Worm (Caenorhabditis elegans) whole organism, L1 larva: ENCODE data around the gene F33C8.2.

Source experiments
- C16A3.4 ChIP-seq: fragments of 150-350 bp; optimal IDR thresholded peaks from 2 replicates; lab custom pipeline; 2014; ENCODE audit warnings: missing biosample characterization, missing genetic modification characterization
- elt-3 ChIP-seq, 6 experiments: fragments of 150-350 bp in 1 of 6; sonication (generic microtip); optimal IDR thresholded peaks; 2 replicates each; lab custom pipeline; 2017 to 2018; ENCODE audit warnings: missing biosample characterization in 6 of 6, missing genetic modification characterization in 6 of 6, inconsistent platforms in 1 of 6
- nhr-71 ChIP-seq: sonication (generic microtip); optimal IDR thresholded peaks from 2 replicates; lab custom pipeline; 2016; ENCODE audit warnings: mild to moderate bottlenecking, missing genetic modification characterization, moderate library complexity, missing compliant biosample characterization
- nhr-76 ChIP-seq: sonication (generic microtip); optimal IDR thresholded peaks from 2 replicates; lab custom pipeline; 2017; ENCODE audit warnings: missing biosample characterization, missing genetic modification characterization

DNA sequence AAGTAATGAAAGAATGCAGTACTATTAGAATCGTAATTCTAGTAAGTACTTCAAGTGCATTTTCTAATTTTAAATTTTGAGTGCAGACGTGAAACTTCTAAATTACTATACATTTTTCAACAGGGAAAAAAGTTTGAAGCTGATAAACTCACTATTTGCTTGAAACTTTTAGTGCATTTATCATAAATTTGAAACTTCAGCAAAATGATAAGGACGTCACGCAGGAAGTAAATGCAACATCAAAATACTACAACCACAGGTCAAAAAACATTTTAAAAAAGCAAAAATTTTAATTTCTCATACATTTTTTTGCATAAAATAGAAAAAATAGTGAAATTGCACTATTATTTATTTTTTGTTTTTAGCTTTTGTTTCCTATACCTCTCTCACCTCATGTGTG, 18.3 kb downstream of the F33C8.2 start:
- TF ChIP-seq C16A3.4 (tag; lab: Kevin White, UChicago) (no peak), elt-3 (tag; optimal IDR thresholded peaks at IDR 0.05; lab: Kevin White, UChicago) (no peak), nhr-71 (no peak), nhr-76 (tag; lab: Kevin White, UChicago) (no peak)
